Worm (Caenorhabditis elegans) whole organism, L1 larva: ENCODE data around the gene srdh-1.

Experiments used
- nhr-12 ChIP-seq: sonication (generic microtip); optimal IDR thresholded peaks from 2 replicates; lab custom pipeline; 2017; ENCODE audit warnings: missing biosample characterization, missing genetic modification characterization
- nhr-90 ChIP-seq: sonication (generic microtip); optimal IDR thresholded peaks from 2 replicates; lab custom pipeline; 2016; ENCODE audit warnings: mild to moderate bottlenecking, missing genetic modification characterization, missing compliant biosample characterization; ENCODE audit not compliant: poor library complexity

DNA sequence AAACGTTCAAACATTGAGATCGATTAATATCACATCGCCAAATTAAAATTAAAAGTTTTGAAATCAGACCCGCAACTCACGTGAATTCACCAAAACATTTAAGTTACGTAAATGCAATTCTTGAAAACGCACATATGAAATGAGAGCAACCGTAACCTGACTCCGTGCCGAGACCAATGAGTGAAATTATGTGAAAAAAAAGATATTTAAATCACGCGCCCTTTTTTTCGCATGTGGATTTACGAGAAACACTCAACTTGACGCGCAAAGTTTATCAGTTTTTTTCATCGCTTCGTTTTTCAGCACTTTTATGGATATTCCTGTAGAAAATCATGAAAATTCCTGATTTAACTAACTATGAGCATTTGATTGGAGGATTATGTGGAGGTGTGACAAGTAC lies 11.6 kb downstream of the srdh-1 start, which contains the start of the genes gei-14 and slc-25A32:
- no peak for TF ChIP-seq nhr-90 (tag; lab: Kevin White, UChicago)
- no peak for TF ChIP-seq nhr-12 (tag; lab: Kevin White, UChicago)
